Worm (Caenorhabditis elegans) whole organism, L2 larva: ENCODE data around the gene tgn-38.

Experiments
- R02D3.7 ChIP-seq: fragments of 150-350 bp; optimal IDR thresholded peaks from 2 replicates; lab custom pipeline; 2014; ENCODE audit warnings: missing biosample characterization, missing genetic modification characterization
- alr-1 ChIP-seq: fragments of 150-350 bp; optimal IDR thresholded peaks from 2 replicates; lab custom pipeline; 2014; ENCODE audit warnings: missing biosample characterization, missing genetic modification characterization
- ama-1 ChIP-seq: fragments of 150-350 bp; optimal IDR thresholded peaks from 2 replicates; lab custom pipeline; 2018; ENCODE audit warnings: inconsistent platforms
- lin-13 ChIP-seq: fragments of 150-350 bp; optimal IDR thresholded peaks from 2 replicates; lab custom pipeline; 2014; ENCODE audit warnings: missing biosample characterization, missing genetic modification reagents, missing genetic modification characterization
- nhr-12 ChIP-seq: fragments of 150-350 bp; optimal IDR thresholded peaks from 2 replicates; lab custom pipeline; 2014; ENCODE audit warnings: missing biosample characterization, missing genetic modification characterization
- nhr-237 ChIP-seq: fragments of 150-350 bp; optimal IDR thresholded peaks from 2 replicates; lab custom pipeline; 2014; ENCODE audit warnings: missing biosample characterization, missing genetic modification characterization
- skn-1 ChIP-seq: sonication (generic microtip); optimal IDR thresholded peaks from 2 replicates; lab custom pipeline; 2017; ENCODE audit warnings: missing biosample characterization, missing genetic modification characterization
- sma-3 ChIP-seq: sonication (generic microtip); optimal IDR thresholded peaks from 2 replicates; lab custom pipeline; 2016; ENCODE audit warnings: missing genetic modification reagents, missing genetic modification characterization, missing compliant biosample characterization
- unc-55 ChIP-seq: fragments of 150-350 bp; sonication (generic microtip); optimal IDR thresholded peaks from 3 replicates; lab custom pipeline; 2014; ENCODE audit warnings: missing biosample characterization, missing genetic modification reagents, missing genetic modification characterization
- unc-62 ChIP-seq: fragments of 150-350 bp; optimal IDR thresholded peaks from 2 replicates; lab custom pipeline; 2014; ENCODE audit warnings: missing biosample characterization, missing genetic modification reagents, missing genetic modification characterization
- ztf-11 ChIP-seq: sonication (generic microtip); optimal IDR thresholded peaks from 2 replicates; lab custom pipeline; 2017; ENCODE audit warnings: missing biosample characterization, missing genetic modification characterization

DNA sequence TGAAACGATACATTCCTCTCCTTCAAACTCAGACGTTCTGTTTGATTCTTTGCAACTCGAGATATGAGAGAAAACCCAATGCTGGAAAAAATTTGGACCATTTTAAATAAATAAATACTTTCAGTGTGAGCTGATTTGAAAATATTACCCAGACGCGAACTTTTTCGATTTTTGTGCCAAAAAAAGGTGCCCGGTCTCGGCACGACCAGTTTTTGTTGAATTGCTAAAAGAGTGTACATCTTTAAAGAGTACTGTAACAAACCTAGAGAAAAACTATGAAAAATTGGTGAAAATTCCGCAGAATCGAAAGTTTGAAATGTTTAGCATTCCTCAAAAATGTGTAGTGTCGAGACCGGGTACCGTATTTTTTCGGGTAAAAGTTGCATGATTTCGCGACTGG, 32.3 kb upstream of the tgn-38 start, which contains the start of gene K08E4.8:
- TF ChIP-seq skn-1 (tag; lab: Kevin White, UChicago): no peak
- TF ChIP-seq lin-13: no peak
- no peak for TF ChIP-seq unc-62 (GFP tag; lab: Kevin White, UChicago)
- TF ChIP-seq sma-3 (GFP tag; lab: Kevin White, UChicago): no peak
- TF ChIP-seq ztf-11 (tag; lab: Kevin White, UChicago): no peak
- no peak for TF ChIP-seq nhr-237
- TF ChIP-seq unc-55 (GFP tag; lab: Kevin White, UChicago): no peak
- TF ChIP-seq ama-1: no peak
- no peak for TF ChIP-seq R02D3.7 (tag; lab: Kevin White, UChicago)
- TF ChIP-seq nhr-12 (tag; lab: Kevin White, UChicago): no peak
- no peak for TF ChIP-seq alr-1
